Fruit fly (Drosophila melanogaster) ovary, adult (tissue): ENCODE results near the gene CG10621.

ENCODE experiments used
- CG17801 ChIP-seq: fragments of 200-800 bp; optimal IDR thresholded peaks from 2 replicates; lab custom pipeline; 2019; ENCODE audit warnings: missing biosample characterization, mild to moderate bottlenecking, missing genetic modification characterization, moderate library complexity; ENCODE audit not compliant: partially characterized antibody

Gene CG10621

dm6 chr2L:18954255-18954715, at the start of gene CG10621:
CG10621 (minus strand) TSS chr2L:18954431.
- TF ChIP-seq CG17801 (GFP tag; lab: Kevin White, UChicago) = no peak

DNA sequence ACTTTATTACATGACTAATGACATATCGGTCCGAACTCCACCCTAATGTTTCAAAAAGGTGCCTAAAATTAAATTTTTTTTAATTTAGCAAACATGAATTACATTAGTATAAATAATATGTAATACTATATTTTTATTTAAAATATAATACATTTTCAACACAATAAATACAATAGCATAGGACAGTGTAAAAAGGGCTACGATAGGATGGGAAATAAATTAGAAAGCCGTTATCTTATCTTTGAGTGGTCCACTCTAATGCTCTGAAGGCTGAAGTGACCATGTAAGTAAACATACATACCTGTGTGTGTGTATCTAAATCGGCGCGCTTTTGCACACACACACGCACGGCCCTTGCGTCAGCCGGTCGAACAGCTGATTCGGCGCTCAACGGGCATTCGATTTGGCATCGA, 48.7 kb upstream of the CG10621 start, which contains the start of gene CG31793:
Gene CG31793, plus strand, starts transcription at position 409 of the 413 bp plus-strand sequence.
- peak; percentile 73 for TF ChIP-seq CG17801 (GFP tag; lab: Kevin White, UChicago)

dm6 chr2L:19002468-19002867, 48.2 kb upstream of the CG10621 start:
- TF ChIP-seq CG17801 (GFP tag; lab: Kevin White, UChicago) = no peak

- no peak for TF ChIP-seq CG17801 (GFP tag; lab: Kevin White, UChicago)
Measured at dm6 chr2L:18997148-18997547, 42.9 kb upstream of the CG10621 start, which contains the start of gene CG31792. CG31792 (plus strand) TSS chr2L:18997448.

- TF ChIP-seq CG17801 (GFP tag; lab: Kevin White, UChicago) = no peak
Measured at dm6 chr2L:18995660-18996417, 41.6 kb upstream of the CG10621 start, which contains the start of gene CG10650. CG10650 (minus strand) TSS chr2L:18995934.

dm6 chr2L:18992196-18992595, 38.0 kb upstream of the CG10621 start, which contains the start of gene CG46465:
CG46465 (plus strand) TSS chr2L:18992496.
- no peak for TF ChIP-seq CG17801 (GFP tag; lab: Kevin White, UChicago)

- no peak for TF ChIP-seq CG17801 (GFP tag; lab: Kevin White, UChicago)
Measured at dm6 chr2L:18990720-18991119, 36.5 kb upstream of the CG10621 start, which contains the start of gene CG15169. CG15169 (plus strand) TSS chr2L:18991020.

- TF ChIP-seq CG17801 (GFP tag; lab: Kevin White, UChicago) = no peak
Measured at dm6 chr2L:18990133-18990532, 35.9 kb upstream of the CG10621 start, which contains the start of gene CG15170. CG15170 (minus strand) TSS chr2L:18990233.

DNA sequence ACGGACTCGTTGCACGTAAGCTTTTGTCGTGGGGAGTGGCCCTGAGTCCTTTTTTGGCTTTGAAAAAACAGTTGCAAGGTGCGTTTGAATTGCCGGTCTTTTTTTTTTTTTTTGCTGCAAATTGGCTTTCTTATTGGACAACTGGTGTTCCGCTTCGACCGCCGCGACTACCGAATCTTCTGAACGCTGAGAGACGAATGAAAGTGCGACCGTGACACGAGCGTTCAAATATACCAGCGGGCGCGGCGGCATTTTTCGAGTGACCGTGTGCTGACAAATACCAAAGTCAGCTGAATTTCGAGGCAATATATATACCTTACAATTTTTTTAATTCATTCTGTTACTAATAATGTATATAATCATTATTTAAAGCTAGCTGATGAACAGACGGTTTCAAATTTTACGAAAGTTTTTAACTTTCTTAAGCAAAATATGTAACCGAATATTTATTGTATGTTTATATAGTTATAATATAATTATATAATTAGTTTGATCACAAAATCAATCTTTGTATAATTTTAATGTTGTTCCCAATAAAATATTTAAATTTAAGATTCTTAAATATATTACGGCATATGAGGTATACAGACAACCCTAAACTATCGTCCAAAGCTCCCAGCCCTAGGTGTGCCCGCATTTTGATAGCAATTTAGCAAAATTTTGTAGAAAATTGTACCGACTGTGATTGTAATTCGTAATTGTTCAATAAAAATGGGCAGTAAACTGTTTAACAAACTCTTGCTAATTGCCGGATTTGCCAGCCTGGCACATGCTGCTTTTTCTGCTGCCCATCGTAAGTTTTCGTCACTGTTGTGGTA, 33.1 kb upstream of the CG10621 start, which contains the start of the genes Swip-1 and EMC5:
Gene Swip-1, minus strand, starts transcription at position 203 of the 818 bp plus-strand sequence.
Gene EMC5, plus strand, starts transcription at position 630 of the 818 bp plus-strand sequence.
- TF ChIP-seq CG17801 (GFP tag; lab: Kevin White, UChicago) = peak; percentile 43

DNA sequence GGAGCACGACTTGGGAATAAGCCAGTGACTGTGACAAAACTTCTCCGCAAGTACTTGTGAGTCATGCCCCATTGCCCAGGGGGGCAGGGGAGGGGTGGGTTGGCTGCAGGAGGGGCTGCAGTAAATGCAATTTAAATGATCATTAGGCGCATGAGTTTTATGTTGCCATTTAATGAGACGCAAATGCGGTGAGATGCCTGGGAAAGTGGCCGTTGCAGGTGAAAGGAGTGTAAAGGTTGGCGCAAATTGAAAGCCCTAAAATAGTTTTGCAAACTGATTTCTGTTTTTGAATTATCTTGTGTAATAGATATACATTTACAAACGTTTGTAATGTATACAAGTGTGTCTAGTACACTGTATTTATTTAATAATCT, 31.9 kb upstream of the CG10621 start:
- no peak for TF ChIP-seq CG17801 (GFP tag; lab: Kevin White, UChicago)

- no peak for TF ChIP-seq CG17801 (GFP tag; lab: Kevin White, UChicago)
Measured at dm6 chr2L:18985201-18986124, 31.2 kb upstream of the CG10621 start.

DNA sequence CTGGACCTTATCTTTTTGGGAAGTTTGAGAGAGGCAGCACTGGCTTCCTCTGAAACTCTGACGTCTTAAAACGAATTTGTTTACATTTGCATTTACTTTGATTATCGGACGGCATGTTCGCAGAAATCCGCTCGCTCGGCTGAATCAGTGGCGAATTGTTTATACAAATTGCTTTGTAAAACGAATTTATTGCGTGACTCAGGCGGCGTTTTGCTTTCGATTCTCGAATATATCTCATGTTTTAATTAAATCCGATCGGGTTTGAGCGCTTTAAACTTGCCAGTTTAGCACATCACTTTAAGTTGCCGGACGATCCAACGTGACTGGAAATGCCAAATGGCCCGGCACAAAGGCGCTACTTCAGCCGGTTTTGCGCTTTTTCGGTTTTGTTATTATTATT, 29.9 kb upstream of the CG10621 start:
- no peak for TF ChIP-seq CG17801 (GFP tag; lab: Kevin White, UChicago)

- no peak for TF ChIP-seq CG17801 (GFP tag; lab: Kevin White, UChicago)
Measured at dm6 chr2L:18982826-18983758, 28.9 kb upstream of the CG10621 start.
